Fruit fly (Drosophila melanogaster) whole organism, embryonic: ENCODE measurements around the gene CG45488.

Experiments
- ATbp ChIP-seq: fragments of 200-800 bp; sonication (Bioruptor generic); optimal IDR thresholded peaks from 2 replicates; lab custom pipeline; 2017; ENCODE audit warnings: missing biosample characterization, mild to moderate bottlenecking, missing genetic modification characterization, missing genetic modification reagents
- Adf1 ChIP-seq: fragments of 200-800 bp; sonication (Bioruptor generic); IDR thresholded peaks from 2 replicates; pipeline ENCODE4 v1.3.6; 2022; ENCODE audit warnings: missing biosample characterization, missing genetic modification characterization
- Bteb2 ChIP-seq: fragments of 200-800 bp; sonication (Bioruptor generic); optimal IDR thresholded peaks from 2 replicates; lab custom pipeline; 2016; ENCODE audit warnings: missing biosample characterization, missing genetic modification characterization
- CG10267 ChIP-seq: fragments of 200-800 bp; sonication (Bioruptor generic); optimal IDR thresholded peaks from 2 replicates; lab custom pipeline; 2018; ENCODE audit warnings: missing biosample characterization, mild to moderate bottlenecking, missing genetic modification characterization, moderate library complexity
- CG10366 ChIP-seq: fragments of 200-800 bp; sonication (Bioruptor generic); IDR thresholded peaks from 2 replicates; pipeline ENCODE4 v1.3.6; 2022; ENCODE audit warnings: missing biosample characterization, missing genetic modification characterization
- CG10431 ChIP-seq: fragments of 200-800 bp; sonication (Bioruptor generic); optimal IDR thresholded peaks from 3 replicates; lab custom pipeline; 2018; ENCODE audit warnings: missing biosample characterization, mild to moderate bottlenecking, missing genetic modification characterization
- CG12071 ChIP-seq: fragments of 200-800 bp; sonication (Bioruptor generic); optimal IDR thresholded peaks from 3 replicates; lab custom pipeline; 2018; ENCODE audit warnings: missing biosample characterization, mild to moderate bottlenecking, missing genetic modification characterization
- CG12744 ChIP-seq: fragments of 200-800 bp; sonication (Bioruptor generic); optimal IDR thresholded peaks from 2 replicates; lab custom pipeline; 2016; ENCODE audit warnings: missing biosample characterization, missing genetic modification characterization
- CG12942 ChIP-seq: fragments of 200-800 bp; sonication (Bioruptor generic); optimal IDR thresholded peaks from 3 replicates; lab custom pipeline; 2016; ENCODE audit warnings: missing biosample characterization, missing genetic modification characterization
- CG13624 ChIP-seq: fragments of 200-800 bp; sonication (Bioruptor generic); optimal IDR thresholded peaks from 2 replicates; lab custom pipeline; 2016; ENCODE audit warnings: missing biosample characterization, missing genetic modification characterization
- CG13894 ChIP-seq: fragments of 200-800 bp; sonication (Bioruptor generic); optimal IDR thresholded peaks from 3 replicates; lab custom pipeline; 2018; ENCODE audit warnings: missing biosample characterization, mild to moderate bottlenecking, missing genetic modification characterization, moderate library complexity
- CG14710 ChIP-seq: fragments of 200-800 bp; sonication (Bioruptor generic); optimal IDR thresholded peaks from 3 replicates; lab custom pipeline; 2019; ENCODE audit warnings: missing biosample characterization, mild to moderate bottlenecking, missing genetic modification characterization, moderate library complexity
- CG16863 ChIP-seq: fragments of 200-800 bp; sonication (Bioruptor generic); optimal IDR thresholded peaks from 3 replicates; lab custom pipeline; 2016; ENCODE audit warnings: missing biosample characterization, missing genetic modification characterization
- CG17359 ChIP-seq: fragments of 200-800 bp; sonication (Bioruptor generic); optimal IDR thresholded peaks from 3 replicates; lab custom pipeline; 2018; ENCODE audit warnings: missing biosample characterization, mild to moderate bottlenecking, missing genetic modification characterization, moderate library complexity
- CG17361 ChIP-seq: fragments of 200-800 bp; sonication (Bioruptor generic); IDR thresholded peaks from 3 replicates; pipeline ENCODE4 v1.3.6; 2022; ENCODE audit warnings: missing biosample characterization, missing genetic modification characterization
- CG2712 ChIP-seq: fragments of 200-800 bp; optimal IDR thresholded peaks from 3 replicates; lab custom pipeline; 2019; ENCODE audit warnings: missing biosample characterization, mild to moderate bottlenecking, missing genetic modification characterization, moderate library complexity
- CG32532 ChIP-seq: fragments of 200-800 bp; sonication (Bioruptor generic); IDR thresholded peaks from 2 replicates; pipeline ENCODE4 v1.3.6; 2022; ENCODE audit warnings: missing biosample characterization, missing genetic modification characterization
- CG4707 ChIP-seq: fragments of 200-800 bp; sonication (Bioruptor generic); optimal IDR thresholded peaks from 2 replicates; lab custom pipeline; 2018; ENCODE audit warnings: missing biosample characterization, mild to moderate bottlenecking, missing genetic modification characterization, moderate library complexity
- CG7357 ChIP-seq: fragments of 200-800 bp; sonication (Bioruptor generic); IDR thresholded peaks from 3 replicates; pipeline ENCODE4 v1.3.6; 2022; ENCODE audit warnings: missing biosample characterization, missing genetic modification characterization
- CG7786 ChIP-seq: fragments of 200-800 bp; sonication (Bioruptor generic); optimal IDR thresholded peaks from 2 replicates; lab custom pipeline; 2016; ENCODE audit warnings: missing biosample characterization, missing genetic modification characterization
- CG8089 ChIP-seq: fragments of 200-800 bp; sonication (Bioruptor generic); optimal IDR thresholded peaks from 3 replicates; lab custom pipeline; 2016; ENCODE audit warnings: missing biosample characterization, missing genetic modification characterization
- Dip2 ChIP-seq: fragments of 200-800 bp; sonication (Bioruptor generic); IDR thresholded peaks from 2 replicates; pipeline ENCODE4 v1.3.6; 2022; ENCODE audit warnings: missing biosample characterization, missing genetic modification characterization
- Dll ChIP-seq: fragments of 200-800 bp; sonication (Bioruptor generic); IDR thresholded peaks from 4 replicates; pipeline ENCODE4 v1.3.6; 2022; ENCODE audit warnings: missing biosample characterization, missing genetic modification characterization; ENCODE audit not compliant: partially characterized antibody
- Ets65A ChIP-seq: fragments of 200-800 bp; sonication (Bioruptor generic); peaks from one replicate; lab custom pipeline; 2016; ENCODE audit warnings: missing biosample characterization, missing genetic modification characterization
- HLH3B ChIP-seq: fragments of 200-800 bp; sonication (Bioruptor generic); IDR thresholded peaks from 2 replicates; pipeline ENCODE4 v1.3.6; 2022; ENCODE audit warnings: missing biosample characterization, missing genetic modification characterization
- MESR4 ChIP-seq: fragments of 200-800 bp; sonication (Bioruptor generic); optimal IDR thresholded peaks from 2 replicates; lab custom pipeline; 2018; ENCODE audit warnings: missing biosample characterization, mild to moderate bottlenecking, missing genetic modification characterization, moderate library complexity
- Med ChIP-seq: fragments of 200-800 bp; sonication (Bioruptor generic); peaks from one replicate; lab custom pipeline; 2016; ENCODE audit warnings: missing biosample characterization, missing genetic modification characterization, mild to moderate bottlenecking, inconsistent platforms, moderate library complexity
- NC2β ChIP-seq: fragments of 200-800 bp; sonication (Bioruptor generic); optimal IDR thresholded peaks from 2 replicates; lab custom pipeline; 2016; ENCODE audit warnings: missing biosample characterization, missing genetic modification characterization
- Nf-YB ChIP-seq: fragments of 200-800 bp; sonication (Bioruptor generic); optimal IDR thresholded peaks from 3 replicates; lab custom pipeline; 2019; ENCODE audit warnings: missing biosample characterization, mild to moderate bottlenecking, missing genetic modification characterization, moderate library complexity
- Opbp ChIP-seq: fragments of 200-800 bp; sonication (Bioruptor generic); IDR thresholded peaks from 3 replicates; pipeline ENCODE4 v1.3.6; 2022; ENCODE audit warnings: missing biosample characterization, missing genetic modification characterization; ENCODE audit not compliant: partially characterized antibody
- Scr ChIP-seq: fragments of 200-800 bp; sonication (Bioruptor generic); IDR thresholded peaks from 2 replicates; pipeline ENCODE4 v1.3.6; 2022; ENCODE audit warnings: missing biosample characterization, missing genetic modification characterization; ENCODE audit not compliant: partially characterized antibody
- Stat92E ChIP-seq, 3 experiments: fragments of >200 bp in 2 of 3; fragments of 200-800 bp in 1 of 3; sonication (Bioruptor generic) in 1 of 3; optimal IDR thresholded peaks; 2 replicates each; lab custom pipeline; 2017 to 2019; ENCODE audit warnings: missing biosample characterization in 3 of 3, missing genetic modification characterization in 3 of 3, mild to moderate bottlenecking in 1 of 3, moderate library complexity in 1 of 3
- Taf1 ChIP-seq: fragments of 200-800 bp; sonication (Bioruptor generic); IDR thresholded peaks from 2 replicates; pipeline ENCODE4 v1.3.6; 2022; ENCODE audit warnings: missing biosample characterization, missing genetic modification characterization
- Xbp1 ChIP-seq: fragments of 200-800 bp; sonication (Bioruptor generic); optimal IDR thresholded peaks from 3 replicates; lab custom pipeline; 2016; ENCODE audit warnings: missing biosample characterization, mild to moderate bottlenecking, missing genetic modification characterization
- bcd ChIP-seq: fragments of 200-800 bp; sonication (Bioruptor generic); optimal IDR thresholded peaks from 2 replicates; lab custom pipeline; 2017; ENCODE audit warnings: missing biosample characterization, mild to moderate bottlenecking, missing genetic modification characterization
- bigmax ChIP-seq: fragments of 200-800 bp; sonication (Bioruptor generic); optimal IDR thresholded peaks from 2 replicates; lab custom pipeline; 2018; ENCODE audit warnings: missing biosample characterization, mild to moderate bottlenecking, missing genetic modification characterization
- chif ChIP-seq, 2 experiments: fragments of 200-800 bp; sonication (Bioruptor generic); optimal IDR thresholded peaks; 3 replicates each; lab custom pipeline; 2016; ENCODE audit warnings: missing biosample characterization in 2 of 2, missing genetic modification characterization in 2 of 2
- chn ChIP-seq: fragments of 200-800 bp; sonication (Bioruptor generic); optimal IDR thresholded peaks from 2 replicates; lab custom pipeline; 2016; ENCODE audit warnings: missing biosample characterization, missing genetic modification characterization
- corto ChIP-seq: fragments of 200-800 bp; sonication (Bioruptor generic); optimal IDR thresholded peaks from 2 replicates; lab custom pipeline; 2016; ENCODE audit warnings: missing biosample characterization, mild to moderate bottlenecking, missing genetic modification characterization, moderate library complexity
- crol ChIP-seq: fragments of 200-800 bp; sonication (Bioruptor generic); IDR thresholded peaks from 2 replicates; pipeline ENCODE4 v1.3.6; 2022; ENCODE audit warnings: missing biosample characterization, missing genetic modification characterization
- emc ChIP-seq: fragments of 200-800 bp; sonication (Bioruptor generic); optimal IDR thresholded peaks from 2 replicates; lab custom pipeline; 2016; ENCODE audit warnings: missing biosample characterization, missing genetic modification characterization
- ftz-f1 ChIP-seq: fragments of 200-800 bp; sonication (Bioruptor generic); optimal IDR thresholded peaks from 2 replicates; lab custom pipeline; 2016; ENCODE audit warnings: missing biosample characterization, missing genetic modification characterization
- grau ChIP-seq: fragments of 200-800 bp; optimal IDR thresholded peaks from 3 replicates; lab custom pipeline; 2019; ENCODE audit warnings: missing biosample characterization, mild to moderate bottlenecking, missing genetic modification characterization, moderate library complexity
- inv ChIP-seq: fragments of 200-800 bp; sonication (Bioruptor generic); IDR thresholded peaks from 2 replicates; pipeline ENCODE4 v1.3.6; 2022; ENCODE audit warnings: missing biosample characterization, missing genetic modification characterization; ENCODE audit not compliant: partially characterized antibody
- ken ChIP-seq: fragments of 200-800 bp; sonication (Bioruptor generic); IDR thresholded peaks from 3 replicates; pipeline ENCODE4 v1.3.6; 2022; ENCODE audit warnings: missing biosample characterization, missing genetic modification characterization
- kni ChIP-seq: fragments of 200-800 bp; sonication (Bioruptor generic); optimal IDR thresholded peaks from 3 replicates; lab custom pipeline; 2017; ENCODE audit warnings: mild to moderate bottlenecking, missing biosample characterization, missing genetic modification reagents, missing genetic modification characterization
- pan ChIP-seq, 4 experiments: fragments of >200 bp in 3 of 4; fragments of 200-800 bp in 1 of 4; sonication (Bioruptor generic) in 1 of 4; optimal IDR thresholded peaks in 3 of 4; IDR thresholded peaks in 1 of 4; 2 replicates each; pipeline versions ENCODE4 v1.3.6 to Lab custom; 2017 to 2022; ENCODE audit warnings: missing biosample characterization in 2 of 4, missing genetic modification characterization in 2 of 4, mixed read lengths in 1 of 4
- row ChIP-seq: fragments of 200-800 bp; sonication (Bioruptor generic); IDR thresholded peaks from 3 replicates; pipeline ENCODE4 v1.3.6; 2022; ENCODE audit warnings: missing biosample characterization, missing genetic modification characterization
- ssp ChIP-seq: fragments of 200-800 bp; sonication (Bioruptor generic); IDR thresholded peaks from 2 replicates; pipeline ENCODE4 v1.3.6; 2022; ENCODE audit warnings: missing biosample characterization, missing genetic modification characterization
- z ChIP-seq: fragments of 200-800 bp; sonication (Bioruptor generic); IDR thresholded peaks from 3 replicates; pipeline ENCODE4 v1.3.6; 2022; ENCODE audit warnings: missing biosample characterization, missing genetic modification characterization

CG45488 gene

dm6 chrX:19876836-19877468, 43.3 kb downstream of the CG45488 start (continued):
- TF ChIP-seq Opbp (GFP tag; lab: Robert Waterston, UW) = no peak
- TF ChIP-seq CG17359 = peak; percentile 20
- TF ChIP-seq CG13624 (GFP tag; lab: Kevin White, UChicago) = no peak
- TF ChIP-seq CG12071 (GFP tag; lab: Kevin White, UChicago) = no peak
- TF ChIP-seq kni = no peak
- no peak for TF ChIP-seq CG7786 (GFP tag; lab: Kevin White, UChicago)
- TF ChIP-seq Nf-YB (GFP tag; lab: Kevin White, UChicago) = peak; percentile 16
- TF ChIP-seq CG8089 (GFP tag; lab: Kevin White, UChicago) = no peak
- peak; percentile 27 for TF ChIP-seq CG14710
- no peak for TF ChIP-seq bigmax (GFP tag; lab: Kevin White, UChicago)
- no peak for TF ChIP-seq chn (GFP tag; lab: Kevin White, UChicago)
- no peak for TF ChIP-seq z
- TF ChIP-seq CG16863 (GFP tag; lab: Kevin White, UChicago) = no peak
- TF ChIP-seq CG10366 (GFP tag; lab: Robert Waterston, UW) = no peak
- no peak for TF ChIP-seq chif (GFP tag; optimal IDR thresholded peaks at IDR 0.05; lab: Kevin White, UChicago)
- no peak for TF ChIP-seq corto (GFP tag; lab: Kevin White, UChicago)
- TF ChIP-seq NC2β (GFP tag; lab: Kevin White, UChicago) = no peak
- TF ChIP-seq crol (GFP tag; lab: Robert Waterston, UW) = no peak
- TF ChIP-seq Xbp1 (GFP tag; lab: Kevin White, UChicago) = peak; percentile 7
- TF ChIP-seq Bteb2 = no peak
- TF ChIP-seq emc (GFP tag; lab: Kevin White, UChicago) = no peak
- TF ChIP-seq CG2712 = peak; percentile 37
- peak; percentile 30 for TF ChIP-seq grau
- peak; percentile 16; the same call in 1 of the 3 replicates for TF ChIP-seq CG7357
- no peak for TF ChIP-seq ssp (GFP tag; lab: Robert Waterston, UW)
- TF ChIP-seq CG4707 (GFP tag; lab: Kevin White, UChicago) = no peak
- no peak for TF ChIP-seq HLH3B (GFP tag; lab: Robert Waterston, UW)
- no peak for TF ChIP-seq CG13894 (tag; lab: Kevin White, UChicago)
- TF ChIP-seq CG17361 (GFP tag; lab: Robert Waterston, UW) = peak; percentile 64; the same call in 2 of the 3 replicates
- no peak for TF ChIP-seq Ets65A (GFP tag; lab: Kevin White, UChicago)
- TF ChIP-seq row = peak; percentile 49
- no peak for TF ChIP-seq Adf1 (GFP tag; lab: Robert Waterston, UW)
- no peak for TF ChIP-seq Dip2 (GFP tag; lab: Robert Waterston, UW)
- TF ChIP-seq bcd = peak; percentile 2
- TF ChIP-seq ken = no peak
- TF ChIP-seq ATbp (GFP tag; lab: Kevin White, UChicago) = peak; percentile 53
- TF ChIP-seq Med (GFP tag; lab: Kevin White, UChicago) = peak; percentile 42
- no peak for TF ChIP-seq pan (optimal IDR thresholded peaks at IDR 0.05; lab: Kevin White, UChicago)
- TF ChIP-seq pan (GFP tag; optimal IDR thresholded peaks at IDR 0.05 in 1 of 2, IDR thresholded peaks at IDR 0.05 in 1 of 2) = no peak
- TF ChIP-seq CG10431 (GFP tag; lab: Kevin White, UChicago) = no peak
- no peak for TF ChIP-seq MESR4 (GFP tag; lab: Kevin White, UChicago)
- no peak for TF ChIP-seq Dll (GFP tag; lab: Robert Waterston, UW)
- no peak for TF ChIP-seq Scr (GFP tag; lab: Robert Waterston, UW)
- no peak for TF ChIP-seq inv (GFP tag; lab: Robert Waterston, UW)
- no peak for TF ChIP-seq Taf1 (GFP tag; lab: Robert Waterston, UW)
- no peak for TF ChIP-seq CG32532
- no peak for TF ChIP-seq Stat92E (GFP tag; optimal IDR thresholded peaks at IDR 0.05; lab: Kevin White, UChicago)
- no peak for TF ChIP-seq CG10267 (tag; lab: Kevin White, UChicago)
- TF ChIP-seq CG12744 (GFP tag; lab: Kevin White, UChicago) = no peak
- no peak for TF ChIP-seq ftz-f1 (GFP tag; lab: Kevin White, UChicago)
- TF ChIP-seq CG12942 (GFP tag; lab: Kevin White, UChicago) = no peak
